Worm (Caenorhabditis elegans) whole organism, L4 larva: ENCODE results near the gene C25D7.10.
A peak's percentile ranks its signal among the peaks of the same experiment; 100 is the strongest.

Source experiments
- F10B5.3 ChIP-seq: sonication (generic microtip); optimal IDR thresholded peaks from 2 replicates; lab custom pipeline; 2016; ENCODE audit warnings: mild to moderate bottlenecking, missing genetic modification characterization, missing compliant biosample characterization
- F44E2.7 ChIP-seq: fragments of 200-800 bp; sonication (Bioruptor generic); IDR thresholded peaks from 2 replicates; pipeline ENCODE4 v2.1.2; 2022; ENCODE audit warnings: missing genetic modification characterization, missing compliant biosample characterization
- F49E8.2 ChIP-seq: sonication (generic microtip); optimal IDR thresholded peaks from 2 replicates; lab custom pipeline; 2016; ENCODE audit warnings: missing compliant biosample characterization, mild to moderate bottlenecking, missing genetic modification characterization, borderline replicate concordance
- Y48G9A.11 ChIP-seq: fragments of 200-800 bp; sonication (Bioruptor generic); IDR thresholded peaks from 2 replicates; pipeline ENCODE4 v1.3.6; 2022; ENCODE audit warnings: missing genetic modification reagents, missing genetic modification characterization, missing compliant biosample characterization
- ZK337.2 ChIP-seq: fragments of 200-800 bp; sonication (Bioruptor generic); IDR thresholded peaks from 2 replicates; pipeline ENCODE4 v1.3.6; 2022; ENCODE audit warnings: missing genetic modification reagents, missing genetic modification characterization, missing compliant biosample characterization
- aha-1 ChIP-seq: fragments of 150-350 bp; peaks from one replicate; lab custom pipeline; 2014; ENCODE audit warnings: missing biosample characterization, missing genetic modification characterization
- arid-1 ChIP-seq: fragments of 200-800 bp; sonication (Bioruptor generic); conservative IDR thresholded peaks from 2 replicates; pipeline ENCODE4 v1.3.6; 2022; ENCODE audit warnings: missing genetic modification reagents, missing genetic modification characterization, missing compliant biosample characterization
- ceh-20 ChIP-seq: fragments of 200-800 bp; sonication (Bioruptor generic); IDR thresholded peaks from 2 replicates; pipeline ENCODE4 v1.3.6; 2022; ENCODE audit warnings: missing genetic modification reagents, missing genetic modification characterization, missing compliant biosample characterization
- ceh-28 ChIP-seq: fragments of 150-350 bp; optimal IDR thresholded peaks from 2 replicates; lab custom pipeline; 2014; ENCODE audit warnings: missing biosample characterization, missing genetic modification reagents, missing genetic modification characterization
- ceh-32 ChIP-seq: sonication (generic microtip); optimal IDR thresholded peaks from 2 replicates; lab custom pipeline; 2016; ENCODE audit warnings: mild to moderate bottlenecking, missing genetic modification characterization, missing compliant biosample characterization; ENCODE audit not compliant: poor library complexity
- ceh-62 ChIP-seq: sonication (generic microtip); optimal IDR thresholded peaks from 2 replicates; lab custom pipeline; 2017; ENCODE audit warnings: missing biosample characterization, missing genetic modification characterization
- ctbp-1 ChIP-seq: fragments of 200-800 bp; sonication (Bioruptor generic); IDR thresholded peaks from 2 replicates; pipeline ENCODE4 v1.3.6; 2022; ENCODE audit warnings: missing genetic modification reagents, missing genetic modification characterization, missing compliant biosample characterization
- daf-12 ChIP-seq: fragments of 150-350 bp; optimal IDR thresholded peaks from 2 replicates; lab custom pipeline; 2014; ENCODE audit warnings: missing biosample characterization, missing genetic modification reagents, missing genetic modification characterization
- daf-16 ChIP-seq, 3 experiments: sonication (generic microtip); optimal IDR thresholded peaks; 2 replicates each; lab custom pipeline; 2016 to 2017; ENCODE audit warnings: missing genetic modification characterization in 3 of 3, missing genetic modification reagents in 3 of 3, mild to moderate bottlenecking in 2 of 3, missing compliant biosample characterization in 2 of 3, missing biosample characterization in 1 of 3, moderate library complexity in 1 of 3
- daf-8 ChIP-seq: fragments of 200-800 bp; sonication (Bioruptor generic); IDR thresholded peaks from 2 replicates; pipeline ENCODE4 v1.3.6; 2022; ENCODE audit warnings: missing genetic modification characterization, missing compliant biosample characterization
- dmd-6 ChIP-seq: fragments of 200-800 bp; sonication (Bioruptor generic); IDR thresholded peaks from 2 replicates; pipeline ENCODE4 v1.3.6; 2022; ENCODE audit warnings: missing genetic modification reagents, missing genetic modification characterization, missing compliant biosample characterization
- dmd-8 ChIP-seq: fragments of 200-800 bp; sonication (Bioruptor generic); IDR thresholded peaks from 2 replicates; pipeline ENCODE4 v1.3.6; 2022; ENCODE audit warnings: missing genetic modification characterization, missing compliant biosample characterization
- dmd-9 ChIP-seq: fragments of 200-800 bp; sonication (Bioruptor generic); IDR thresholded peaks from 2 replicates; pipeline ENCODE4 v1.3.6; 2022; ENCODE audit warnings: missing genetic modification reagents, missing genetic modification characterization, missing compliant biosample characterization
- dpl-1 ChIP-seq: fragments of 150-350 bp; optimal IDR thresholded peaks from 2 replicates; lab custom pipeline; 2014; ENCODE audit warnings: missing biosample characterization, missing genetic modification reagents, missing genetic modification characterization
- fkh-10 ChIP-seq: fragments of 150-350 bp; optimal IDR thresholded peaks from 2 replicates; lab custom pipeline; 2014; ENCODE audit warnings: missing biosample characterization, missing genetic modification reagents, missing genetic modification characterization
- hif-1 ChIP-seq, 2 experiments: sonication (generic microtip); optimal IDR thresholded peaks; 2 replicates each; lab custom pipeline; 2016 to 2017; ENCODE audit warnings: missing compliant biosample characterization in 2 of 2, missing genetic modification characterization in 2 of 2, missing genetic modification reagents in 2 of 2, missing genotype in 2 of 2, mild to moderate bottlenecking in 1 of 2
- hmg-1.1 ChIP-seq: fragments of 200-800 bp; sonication (Bioruptor generic); IDR thresholded peaks from 2 replicates; pipeline ENCODE4 v1.3.6; 2022; ENCODE audit warnings: missing genetic modification reagents, missing genetic modification characterization, missing compliant biosample characterization
- lim-7 ChIP-seq: fragments of 200-800 bp; sonication (Bioruptor generic); IDR thresholded peaks from 2 replicates; pipeline ENCODE4 v1.3.6; 2022; ENCODE audit warnings: missing genetic modification characterization, missing compliant biosample characterization
- lsy-2 ChIP-seq, 2 experiments: fragments of 150-350 bp in 1 of 2; sonication (generic microtip) in 1 of 2; optimal IDR thresholded peaks; 2 replicates each; lab custom pipeline; 2014 to 2017; ENCODE audit warnings: missing biosample characterization in 2 of 2, missing genetic modification characterization in 2 of 2
- madf-9 ChIP-seq: fragments of 200-800 bp; sonication (Bioruptor generic); conservative IDR thresholded peaks from 2 replicates; pipeline ENCODE4 v1.3.6; 2022; ENCODE audit warnings: missing genetic modification reagents, missing genetic modification characterization, missing compliant biosample characterization
- mep-1 ChIP-seq: fragments of 150-350 bp; sonication (generic microtip); optimal IDR thresholded peaks from 3 replicates; lab custom pipeline; 2014; ENCODE audit warnings: missing biosample characterization, missing genetic modification characterization
- mes-2 ChIP-seq: sonication (generic microtip); optimal IDR thresholded peaks from 2 replicates; lab custom pipeline; 2016; ENCODE audit warnings: missing genotype, mild to moderate bottlenecking, missing genetic modification characterization, missing compliant biosample characterization; ENCODE audit not compliant: poor library complexity, severe bottlenecking
- mxl-2 ChIP-seq: fragments of 200-800 bp; sonication (Bioruptor generic); conservative IDR thresholded peaks from 2 replicates; pipeline ENCODE4 v1.3.6; 2022; ENCODE audit warnings: missing genetic modification reagents, missing genetic modification characterization, missing compliant biosample characterization
- nhr-102 ChIP-seq: sonication (generic microtip); optimal IDR thresholded peaks from 2 replicates; lab custom pipeline; 2016; ENCODE audit warnings: mild to moderate bottlenecking, missing genetic modification characterization, moderate library complexity, missing compliant biosample characterization
- nhr-111 ChIP-seq: fragments of 200-800 bp; sonication (Bioruptor generic); optimal IDR thresholded peaks from 2 replicates; lab custom pipeline; 2018; ENCODE audit warnings: mild to moderate bottlenecking, missing genetic modification characterization, missing compliant biosample characterization
- nhr-25 ChIP-seq: sonication (generic microtip); optimal IDR thresholded peaks from 2 replicates; lab custom pipeline; 2017; ENCODE audit warnings: missing genetic modification characterization, mild to moderate bottlenecking, missing compliant biosample characterization, antibody characterized with exemption, moderate library complexity, borderline replicate concordance; ENCODE audit not compliant: insufficient read depth
- nhr-41 ChIP-seq: fragments of 200-800 bp; sonication (Bioruptor generic); IDR thresholded peaks from 2 replicates; pipeline ENCODE4 v1.3.6; 2022; ENCODE audit warnings: missing genetic modification reagents, missing genetic modification characterization, missing compliant biosample characterization
- pha-4 ChIP-seq, 2 experiments: fragments of 150-350 bp in 1 of 2; fragments of 200-800 bp in 1 of 2; sonication (Bioruptor generic) in 1 of 2; IDR thresholded peaks in 1 of 2; optimal IDR thresholded peaks in 1 of 2; 2 replicates each; pipeline versions ENCODE4 v1.3.6 to Lab custom; 2014 to 2022; ENCODE audit warnings: missing genetic modification characterization in 2 of 2, missing genetic modification reagents in 2 of 2, missing biosample characterization in 1 of 2, missing compliant biosample characterization in 1 of 2
- rbr-2 ChIP-seq: sonication (generic microtip); optimal IDR thresholded peaks from 2 replicates; lab custom pipeline; 2016; ENCODE audit warnings: missing genotype, missing genetic modification characterization, missing compliant biosample characterization
- sdz-12 ChIP-seq: fragments of 200-800 bp; sonication (Bioruptor generic); optimal IDR thresholded peaks from 2 replicates; lab custom pipeline; 2018; ENCODE audit warnings: mild to moderate bottlenecking, missing genetic modification characterization, missing compliant biosample characterization
- set-16 ChIP-seq: fragments of 200-800 bp; sonication (Bioruptor generic); IDR thresholded peaks from 2 replicates; pipeline ENCODE4 v1.3.6; 2022; ENCODE audit warnings: missing genetic modification reagents, missing genetic modification characterization, missing compliant biosample characterization
- snpc-4 ChIP-seq: fragments of 150-350 bp; optimal IDR thresholded peaks from 2 replicates; lab custom pipeline; 2014; ENCODE audit warnings: missing biosample characterization, missing genetic modification characterization
- spr-3 ChIP-seq: fragments of 200-800 bp; sonication (Bioruptor generic); optimal IDR thresholded peaks from 2 replicates; lab custom pipeline; 2018; ENCODE audit warnings: mild to moderate bottlenecking, missing genetic modification characterization, missing compliant biosample characterization
- tra-1 ChIP-seq: fragments of 200-800 bp; sonication (Bioruptor generic); IDR thresholded peaks from 2 replicates; pipeline ENCODE4 v1.3.6; 2022; ENCODE audit warnings: missing genetic modification reagents, missing genetic modification characterization, missing compliant biosample characterization
- unc-39 ChIP-seq: sonication (generic microtip); optimal IDR thresholded peaks from 2 replicates; lab custom pipeline; 2017; ENCODE audit warnings: missing biosample characterization, missing genetic modification characterization
- unc-62 ChIP-seq, 3 experiments: fragments of 150-350 bp in 1 of 3; sonication (generic microtip); optimal IDR thresholded peaks in 2 of 3; peaks in 1 of 3; 1 replicate in 1 of 3; 2 replicates in 2 of 3; lab custom pipeline; 2014 to 2017; ENCODE audit warnings: missing biosample characterization in 3 of 3, missing genetic modification characterization in 3 of 3, missing genetic modification reagents in 3 of 3, missing genotype in 1 of 3
- ztf-11 ChIP-seq: fragments of 150-350 bp; optimal IDR thresholded peaks from 2 replicates; lab custom pipeline; 2014; ENCODE audit warnings: missing biosample characterization, missing genetic modification characterization

Gene C25D7.10

DNA sequence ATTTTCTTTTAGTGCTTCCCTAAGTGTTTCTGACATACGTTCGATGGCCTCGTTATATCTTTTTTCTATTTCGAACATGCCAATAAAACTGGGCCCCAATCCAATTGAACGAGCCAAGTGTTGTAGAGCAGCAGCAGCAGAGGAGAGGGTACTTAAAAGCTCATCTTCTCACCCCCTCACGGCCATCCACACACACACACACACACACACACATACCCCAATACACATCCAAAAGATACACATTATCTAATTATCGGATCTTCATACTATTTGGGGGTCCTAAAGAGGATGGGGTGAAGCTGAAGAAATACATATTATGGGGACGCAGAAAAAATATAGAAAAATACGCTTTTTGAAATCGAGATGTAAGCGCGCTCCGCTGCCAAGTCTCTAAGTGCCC, 5.5 kb downstream of the C25D7.10 start:
- TF ChIP-seq aha-1 (tag; lab: Kevin White, UChicago) (peak; percentile 71), unc-62 (GFP tag; optimal IDR thresholded peaks at IDR 0.05 in 1 of 2; lab: Kevin White, UChicago) (no peak), unc-62 (tag; optimal IDR thresholded peaks at IDR 0.05; lab: Kevin White, UChicago) (no peak)

DNA sequence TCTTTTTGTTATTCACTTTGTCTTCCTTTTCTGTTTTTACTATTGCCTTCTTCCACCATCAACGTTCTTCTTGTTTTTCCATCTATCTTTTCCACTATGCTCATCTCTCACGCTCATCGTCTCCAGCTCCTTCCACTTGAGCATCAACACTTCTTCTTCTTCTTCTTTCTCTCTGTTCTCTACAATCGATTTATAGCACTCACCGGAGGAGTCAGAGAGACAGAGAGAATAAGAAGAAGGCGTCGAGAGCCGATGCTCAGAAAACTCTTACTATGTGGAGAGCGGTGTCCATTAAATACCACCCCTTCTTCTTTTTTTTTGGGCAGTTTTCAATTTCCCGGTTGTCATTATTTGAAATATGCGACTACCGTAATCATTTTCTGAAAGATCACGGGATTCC, 7.6 kb downstream of the C25D7.10 start:
- peak; percentile 43 for TF ChIP-seq rbr-2
- TF ChIP-seq mep-1 (tag; lab: Kevin White, UChicago) = no peak
- peak; percentile 65 for TF ChIP-seq hmg-1.1 (GFP tag; lab: Robert Waterston, UW)
- peak; percentile 10 for TF ChIP-seq mes-2
- TF ChIP-seq ztf-11 (tag; lab: Kevin White, UChicago) = no peak
- peak in 1 of 2 experiments; percentile 32 for TF ChIP-seq lsy-2 (tag; optimal IDR thresholded peaks at IDR 0.05; lab: Kevin White, UChicago)
- no peak for TF ChIP-seq sdz-12 (GFP tag; lab: Kevin White, UChicago)
- TF ChIP-seq fkh-10 (GFP tag; lab: Kevin White, UChicago) = peak; percentile 82
- no peak for TF ChIP-seq F49E8.2 (tag; lab: Kevin White, UChicago)
- TF ChIP-seq ceh-62 (tag; lab: Kevin White, UChicago) = no peak
- TF ChIP-seq ceh-28 (tag; lab: Kevin White, UChicago) = peak; percentile 35
- TF ChIP-seq dmd-8 = no peak
- peak; percentile 80 for TF ChIP-seq aha-1 (tag; lab: Kevin White, UChicago)
- peak in 1 of 2 experiments; percentile 25 for TF ChIP-seq unc-62 (GFP tag; optimal IDR thresholded peaks at IDR 0.05 in 1 of 2; lab: Kevin White, UChicago)
- TF ChIP-seq unc-62 (tag; optimal IDR thresholded peaks at IDR 0.05; lab: Kevin White, UChicago) = no peak
- no peak for TF ChIP-seq daf-8
- no peak for TF ChIP-seq arid-1 (GFP tag; lab: Robert Waterston, UW)

- TF ChIP-seq mes-2 (no peak), ceh-20 (no peak), lim-7 (GFP tag; lab: Robert Waterston, UW) (no peak), tra-1 (no peak), nhr-111 (GFP tag; lab: Kevin White, UChicago) (no peak), ctbp-1 (no peak), Y48G9A.11 (GFP tag; lab: Robert Waterston, UW) (no peak), set-16 (no peak), dpl-1 (GFP tag; lab: Kevin White, UChicago) (no peak), nhr-41 (no peak), snpc-4 (no peak), mep-1 (tag; lab: Kevin White, UChicago) (no peak)
- TF ChIP-seq, all 104 proteins: peak for 0
These were observed 11.3 kb downstream of the C25D7.10 start for ce11 chrV:15078560-15078959.

ce11 chrV:15082291-15082690, 15.0 kb downstream of the C25D7.10 start, which contains the start of the genes C01G10.10 and C01G10.9:
Gene C01G10.10, minus strand, starts transcription at chrV:15082441.
Gene C01G10.9, plus strand, starts transcription at chrV:15082530.
- TF ChIP-seq madf-9 (GFP tag; lab: Robert Waterston, UW) (0 out of 2 replicates have a peak, but pooled peaks have one; percentile 24), F44E2.7 (GFP tag; lab: Robert Waterston, UW) (no peak), daf-16 (GFP tag; optimal IDR thresholded peaks at IDR 0.05; lab: Kevin White, UChicago) (peak in 1 of 2 experiments; percentile 7), daf-16 (tag; optimal IDR thresholded peaks at IDR 0.05; lab: Kevin White, UChicago) (peak; percentile 19), ceh-20 (no peak), ceh-32 (tag; lab: Kevin White, UChicago) (no peak), ztf-11 (tag; lab: Kevin White, UChicago) (no peak), nhr-102 (tag; lab: Kevin White, UChicago) (peak; percentile 8), dmd-8 (no peak), mxl-2 (no peak), ZK337.2 (GFP tag; lab: Robert Waterston, UW) (0 out of 2 replicates have a peak, but pooled peaks have one; percentile 69), tra-1 (no peak), pha-4 (GFP tag; IDR thresholded peaks at IDR 0.05; lab: Robert Waterston, UW) (no peak), pha-4 (tag; optimal IDR thresholded peaks at IDR 0.05; lab: Kevin White, UChicago) (no peak), spr-3 (GFP tag; lab: Kevin White, UChicago) (no peak), dmd-9 (GFP tag; lab: Robert Waterston, UW) (peak; percentile 58; the same call in 1 of the 2 replicates), nhr-25 (tag; lab: Kevin White, UChicago) (no peak), dmd-6 (GFP tag; lab: Robert Waterston, UW) (peak; percentile 64), rbr-2 (peak; percentile 36), hif-1 (tag; optimal IDR thresholded peaks at IDR 0.05; lab: Kevin White, UChicago) (peak in 1 of 2 experiments; percentile 80), daf-12 (tag; lab: Kevin White, UChicago) (no peak), F10B5.3 (no peak), mep-1 (tag; lab: Kevin White, UChicago) (peak; percentile 48), mes-2 (peak; percentile 98), aha-1 (tag; lab: Kevin White, UChicago) (peak; percentile 31), unc-39 (no peak)
